Fruit fly (Drosophila melanogaster): Measurements from ENCODE around the gene Mdh1.

DNA sequence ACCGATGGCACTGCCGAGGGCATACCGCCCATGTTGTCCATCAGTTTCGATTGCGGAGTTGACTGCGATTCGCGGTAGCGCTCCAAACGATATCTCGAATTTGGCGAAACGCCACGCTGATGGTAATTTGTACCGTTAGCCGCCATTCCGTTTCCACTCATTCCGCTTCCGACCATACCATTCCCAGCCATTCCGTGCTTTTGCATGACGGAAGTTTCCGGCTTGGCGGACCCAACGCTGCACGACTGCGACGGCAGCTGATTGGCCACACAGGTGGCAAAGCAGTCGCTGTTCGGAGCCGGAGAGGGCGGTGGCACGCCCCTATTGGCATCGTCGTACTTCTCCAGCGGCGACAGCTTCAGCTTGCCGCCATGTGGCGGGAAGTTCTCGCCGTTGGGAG, 23.8 kb downstream of the Mdh1 start:
- TF ChIP-seq CG12768 (GFP tag; optimal IDR thresholded peaks at IDR 0.05) (no peak), bab1 (GFP tag; optimal IDR thresholded peaks at IDR 0.05) (no peak), Hr96 (GFP tag; optimal IDR thresholded peaks at IDR 0.05) (no peak), tj (GFP tag; optimal IDR thresholded peaks at IDR 0.05) (no peak), pad (GFP tag; optimal IDR thresholded peaks at IDR 0.05) (no peak), Clk (GFP tag; optimal IDR thresholded peaks at IDR 0.05) (no peak), cnc (optimal IDR thresholded peaks at IDR 0.05) (no peak), CG1620 (GFP tag; optimal IDR thresholded peaks at IDR 0.05) (no peak), ovo (GFP tag; optimal IDR thresholded peaks at IDR 0.05) (no peak), Mnt (GFP tag; optimal IDR thresholded peaks at IDR 0.05) (no peak), CG33017 (tag; optimal IDR thresholded peaks at IDR 0.05) (no peak), kay (GFP tag; ENCODE audit: borderline replicate concordance) (no peak), cic (GFP tag; optimal IDR thresholded peaks at IDR 0.05) (no peak), CG7045 (GFP tag; optimal IDR thresholded peaks at IDR 0.05) (no peak)
